Fruit fly (Drosophila melanogaster): ENCODE results near the gene CG9837.

CG9837 gene

DNA sequence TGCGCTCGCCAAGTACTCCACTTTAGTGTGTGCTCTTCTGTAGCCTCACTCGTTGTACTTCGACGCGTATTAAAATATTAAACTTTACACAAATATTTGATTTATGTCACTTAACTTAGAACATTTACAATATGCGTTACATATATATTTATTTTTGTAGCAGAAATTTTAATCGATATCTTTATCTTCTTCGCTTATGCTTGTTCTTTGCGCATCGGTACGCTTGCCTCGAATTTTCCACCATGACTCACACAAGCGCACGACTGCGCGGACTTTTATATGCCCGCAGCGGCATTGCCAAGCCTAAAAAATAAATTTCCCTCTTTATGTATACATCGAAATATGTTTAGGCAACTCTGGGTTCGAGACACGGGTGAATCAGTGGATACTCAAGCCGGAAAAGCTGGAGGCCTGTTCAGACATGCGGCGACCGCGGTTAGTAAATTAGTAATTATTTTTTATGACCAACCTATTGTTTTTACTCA lies 7.1 kb upstream of the CG9837 start, which contains the start of gene aqz (continued):
- no peak for TF ChIP-seq spab (GFP tag; optimal IDR thresholded peaks at IDR 0.05)
- TF ChIP-seq salr (GFP tag; optimal IDR thresholded peaks at IDR 0.05): no peak
- no peak for TF ChIP-seq fd85E (GFP tag; optimal IDR thresholded peaks at IDR 0.05)
- TF ChIP-seq CG8319 (GFP tag; optimal IDR thresholded peaks at IDR 0.05): no peak
- peak; percentile 57; the same call in 2 of the 3 replicates for TF ChIP-seq eg (GFP tag; IDR thresholded peaks at IDR 0.05)
- TF ChIP-seq CG1621 (tag; optimal IDR thresholded peaks at IDR 0.05): peak; percentile 84
- peak; percentile 47; the same call in 1 of the 2 replicates for TF ChIP-seq CG15336 (GFP tag; IDR thresholded peaks at IDR 0.05)
- TF ChIP-seq achi (GFP tag; optimal IDR thresholded peaks at IDR 0.05): no peak

DNA sequence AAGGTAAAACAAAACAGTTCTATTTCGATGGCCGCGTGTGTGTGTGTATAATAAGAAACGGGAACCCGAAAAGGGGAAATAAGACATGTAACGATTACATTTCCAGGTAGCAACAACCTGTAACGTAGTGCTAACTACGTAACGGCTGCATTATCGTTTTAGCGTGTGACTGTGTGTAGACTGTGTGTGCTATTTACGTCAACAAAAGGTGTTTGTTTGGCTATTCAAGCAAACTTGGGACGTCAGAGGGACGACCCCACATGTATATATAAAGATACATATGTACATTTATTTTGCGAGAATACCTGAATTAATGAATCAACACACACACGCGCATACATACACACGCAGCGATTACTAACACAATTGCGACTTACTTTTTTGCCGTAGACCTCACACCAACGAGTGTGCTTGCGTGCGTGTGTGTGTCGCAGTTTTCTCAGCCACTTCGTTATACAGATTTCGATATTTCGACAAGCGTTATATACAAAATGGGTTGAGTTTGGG lies 6.2 kb upstream of the CG9837 start:
- TF ChIP-seq Eip75B (GFP tag; optimal IDR thresholded peaks at IDR 0.05) (peak; percentile 30), CG11294 (GFP tag; IDR thresholded peaks at IDR 0.05) (no peak), Hr4 (GFP tag; optimal IDR thresholded peaks at IDR 0.05) (no peak), lz (GFP tag; optimal IDR thresholded peaks at IDR 0.05) (peak; percentile 30), dac (GFP tag; optimal IDR thresholded peaks at IDR 0.05) (no peak), svp (GFP tag) (peak; percentile 74), Sox14 (GFP tag; optimal IDR thresholded peaks at IDR 0.05) (peak; percentile 20), cyc (GFP tag; optimal IDR thresholded peaks at IDR 0.05) (peak; percentile 7), CG8632 (GFP tag; optimal IDR thresholded peaks at IDR 0.05) (no peak), vri (GFP tag; optimal IDR thresholded peaks at IDR 0.05) (peak; percentile 48), Smox (GFP tag; optimal IDR thresholded peaks at IDR 0.05) (peak; percentile 3), Met (GFP tag; optimal IDR thresholded peaks at IDR 0.05) (peak; percentile 14), fkh (GFP tag; optimal IDR thresholded peaks at IDR 0.05) (peak; percentile 77), CG7368 (GFP tag; optimal IDR thresholded peaks at IDR 0.05) (peak; percentile 5), ss (GFP tag; optimal IDR thresholded peaks at IDR 0.05) (peak in 1 of 2 experiments; percentile 50), CG6163 (GFP tag; IDR thresholded peaks at IDR 0.05) (no peak; the same call in 2 of the 3 replicates), CG1621 (tag; optimal IDR thresholded peaks at IDR 0.05) (no peak), eg (GFP tag; IDR thresholded peaks at IDR 0.05) (no peak), Gug (GFP tag; IDR thresholded peaks at IDR 0.05) (no peak), CG4318 (GFP tag; optimal IDR thresholded peaks at IDR 0.05) (no peak), Eip78C (GFP tag) (peak; percentile 57), CG3919 (GFP tag; optimal IDR thresholded peaks at IDR 0.05) (peak; percentile 6), topi (GFP tag; optimal IDR thresholded peaks at IDR 0.05) (peak; percentile 8), pdm3 (GFP tag; optimal IDR thresholded peaks at IDR 0.05) (peak; percentile 1), CG16779 (tag; optimal IDR thresholded peaks at IDR 0.05) (peak; percentile 12)

dm6 chr3R:8818239-8818638 lies 4.9 kb upstream of the CG9837 start:
- TF ChIP-seq eg (GFP tag; IDR thresholded peaks at IDR 0.05) (0 out of 3 replicates have a peak, but pooled peaks have one; percentile 21), Ets96B (tag; optimal IDR thresholded peaks at IDR 0.05) (no peak), achi (GFP tag; optimal IDR thresholded peaks at IDR 0.05) (no peak)

- TF ChIP-seq CG6808 (GFP tag; optimal IDR thresholded peaks at IDR 0.05) (peak; percentile 4), Hr39 (GFP tag; optimal IDR thresholded peaks at IDR 0.05) (no peak), vri (GFP tag; optimal IDR thresholded peaks at IDR 0.05) (no peak)
These were observed 1.7 kb upstream of the CG9837 start for dm6 chr3R:8815074-8815473.

dm6 chr3R:8814029-8814647 lies 759 bp upstream of the CG9837 start:
- TF ChIP-seq fkh (GFP tag; optimal IDR thresholded peaks at IDR 0.05) (peak; percentile 55), Sox14 (GFP tag; optimal IDR thresholded peaks at IDR 0.05) (no peak), Lpt (GFP tag; optimal IDR thresholded peaks at IDR 0.05) (no peak), esn (GFP tag; optimal IDR thresholded peaks at IDR 0.05) (no peak), Ets21C (GFP tag; optimal IDR thresholded peaks at IDR 0.05) (no peak), salr (GFP tag; optimal IDR thresholded peaks at IDR 0.05) (no peak), CG6808 (GFP tag; optimal IDR thresholded peaks at IDR 0.05) (peak; percentile 16), topi (GFP tag; optimal IDR thresholded peaks at IDR 0.05) (no peak), Ets96B (tag; optimal IDR thresholded peaks at IDR 0.05) (no peak), CG34406 (GFP tag; optimal IDR thresholded peaks at IDR 0.05) (no peak), Eip78C (GFP tag) (no peak)

Measured in whole organism, prepupa.